Fruit fly (Drosophila melanogaster) whole organism, embryonic: ENCODE results near the gene Ilp5.

Experiments
- Asciz ChIP-seq: fragments of 200-800 bp; sonication (Bioruptor generic); optimal IDR thresholded peaks from 2 replicates; lab custom pipeline; 2017; ENCODE audit warnings: missing biosample characterization, mild to moderate bottlenecking, missing genetic modification characterization, missing genetic modification reagents
- CG10147 ChIP-seq: fragments of 200-800 bp; sonication (Bioruptor generic); optimal IDR thresholded peaks from 2 replicates; lab custom pipeline; 2019; ENCODE audit warnings: missing biosample characterization, mild to moderate bottlenecking, missing genetic modification characterization, moderate library complexity
- CG10267 ChIP-seq: fragments of 200-800 bp; sonication (Bioruptor generic); optimal IDR thresholded peaks from 2 replicates; lab custom pipeline; 2018; ENCODE audit warnings: missing biosample characterization, mild to moderate bottlenecking, missing genetic modification characterization, moderate library complexity
- CG11247 ChIP-seq: fragments of 200-800 bp; sonication (Bioruptor generic); IDR thresholded peaks from 2 replicates; pipeline ENCODE4 v1.3.6; 2022; ENCODE audit warnings: missing biosample characterization, missing genetic modification characterization
- CG11560 ChIP-seq: fragments of 200-800 bp; sonication (Bioruptor generic); IDR thresholded peaks from 3 replicates; pipeline ENCODE4 v1.3.6; 2022; ENCODE audit warnings: missing biosample characterization, missing genetic modification characterization
- CG11696 ChIP-seq: fragments of 200-800 bp; sonication (Bioruptor generic); IDR thresholded peaks from 2 replicates; pipeline ENCODE4 v1.3.6; 2022; ENCODE audit warnings: missing biosample characterization, missing genetic modification characterization
- CG13424 ChIP-seq: fragments of 200-800 bp; sonication (Bioruptor generic); optimal IDR thresholded peaks from 2 replicates; lab custom pipeline; 2019; ENCODE audit warnings: missing biosample characterization, mild to moderate bottlenecking, missing genetic modification characterization, moderate library complexity
- CG15011 ChIP-seq: fragments of 200-800 bp; sonication (Bioruptor generic); optimal IDR thresholded peaks from 3 replicates; lab custom pipeline; 2018; ENCODE audit warnings: missing biosample characterization, mild to moderate bottlenecking, missing genetic modification characterization
- CG15073 ChIP-seq: fragments of 200-800 bp; sonication (Bioruptor generic); optimal IDR thresholded peaks from 2 replicates; lab custom pipeline; 2016; ENCODE audit warnings: missing biosample characterization, missing genetic modification characterization
- CG1603 ChIP-seq: fragments of 200-800 bp; sonication (Bioruptor generic); optimal IDR thresholded peaks from 2 replicates; lab custom pipeline; 2019; ENCODE audit warnings: missing biosample characterization, mild to moderate bottlenecking, missing genetic modification characterization, moderate library complexity
- CG17912 ChIP-seq: fragments of 200-800 bp; sonication (Bioruptor generic); optimal IDR thresholded peaks from 2 replicates; lab custom pipeline; 2018; ENCODE audit warnings: missing biosample characterization, mild to moderate bottlenecking, missing genetic modification characterization
- CG18262 ChIP-seq: fragments of 200-800 bp; optimal IDR thresholded peaks from 3 replicates; lab custom pipeline; 2019; ENCODE audit warnings: missing biosample characterization, mild to moderate bottlenecking, missing genetic modification characterization, moderate library complexity
- CG2120 ChIP-seq: fragments of 200-800 bp; sonication (Bioruptor generic); optimal IDR thresholded peaks from 3 replicates; lab custom pipeline; 2016; ENCODE audit warnings: missing biosample characterization, missing genetic modification characterization
- CG2875 ChIP-seq: fragments of 200-800 bp; sonication (Bioruptor generic); optimal IDR thresholded peaks from 2 replicates; lab custom pipeline; 2017; ENCODE audit warnings: missing biosample characterization, mild to moderate bottlenecking, missing genetic modification characterization, missing genetic modification reagents
- CG31365 ChIP-seq: fragments of 200-800 bp; sonication (Bioruptor generic); optimal IDR thresholded peaks from 2 replicates; lab custom pipeline; 2018; ENCODE audit warnings: missing biosample characterization, mild to moderate bottlenecking, missing genetic modification characterization
- CG32767 ChIP-seq: fragments of 200-800 bp; sonication (Bioruptor generic); IDR thresholded peaks from 2 replicates; pipeline ENCODE4 v1.3.6; 2022; ENCODE audit warnings: missing biosample characterization, missing genetic modification characterization
- CG32772 ChIP-seq: fragments of 200-800 bp; sonication (Bioruptor generic); IDR thresholded peaks from 2 replicates; pipeline ENCODE4 v1.3.6; 2022; ENCODE audit warnings: missing biosample characterization, missing genetic modification characterization
- CG3726 ChIP-seq: fragments of 200-800 bp; sonication (Bioruptor generic); IDR thresholded peaks from 3 replicates; pipeline ENCODE4, ENCODE4 v1.3.6; 2022; ENCODE audit warnings: missing biosample characterization, missing genetic modification characterization
- CG4730 ChIP-seq: fragments of 200-800 bp; sonication (Bioruptor generic); IDR thresholded peaks from 2 replicates; pipeline ENCODE4 v1.3.6; 2022; ENCODE audit warnings: missing biosample characterization, missing genetic modification characterization
- CG6175 ChIP-seq: fragments of 200-800 bp; sonication (Bioruptor generic); IDR thresholded peaks from 3 replicates; pipeline ENCODE4 v1.3.6; 2022; ENCODE audit warnings: missing biosample characterization, missing genetic modification characterization
- CG6854 ChIP-seq: fragments of 200-800 bp; sonication (Bioruptor generic); optimal IDR thresholded peaks from 3 replicates; lab custom pipeline; 2017; ENCODE audit warnings: missing biosample characterization, mild to moderate bottlenecking, missing genetic modification characterization
- CG7987 ChIP-seq: fragments of 200-800 bp; sonication (Bioruptor generic); optimal IDR thresholded peaks from 2 replicates; lab custom pipeline; 2018; ENCODE audit warnings: missing biosample characterization, mild to moderate bottlenecking, missing genetic modification characterization, moderate library complexity
- Camta ChIP-seq: fragments of 200-800 bp; sonication (Bioruptor generic); optimal IDR thresholded peaks from 2 replicates; lab custom pipeline; 2016; ENCODE audit warnings: missing biosample characterization, missing genetic modification characterization
- Dbx ChIP-seq: fragments of 200-800 bp; sonication (Bioruptor generic); IDR thresholded peaks from 3 replicates; pipeline ENCODE4 v1.3.6; 2022; ENCODE audit warnings: missing biosample characterization, missing genetic modification characterization
- Dll ChIP-seq: fragments of 200-800 bp; sonication (Bioruptor generic); IDR thresholded peaks from 4 replicates; pipeline ENCODE4 v1.3.6; 2022; ENCODE audit warnings: missing biosample characterization, missing genetic modification characterization; ENCODE audit not compliant: partially characterized antibody
- Hr3 ChIP-seq: fragments of 200-800 bp; sonication (Bioruptor generic); optimal IDR thresholded peaks from 3 replicates; lab custom pipeline; 2016; ENCODE audit warnings: missing biosample characterization, missing genetic modification characterization
- Lpt ChIP-seq: fragments of >200 bp; optimal IDR thresholded peaks from 2 replicates; lab custom pipeline; 2018; ENCODE audit warnings: missing biosample characterization, missing genetic modification characterization
- NFAT ChIP-seq: fragments of 200-800 bp; sonication (Bioruptor generic); IDR thresholded peaks from 2 replicates; pipeline ENCODE4 v1.3.6; 2022; ENCODE audit warnings: missing biosample characterization, missing genetic modification characterization
- Ptx1 ChIP-seq: fragments of 200-800 bp; sonication (Bioruptor generic); IDR thresholded peaks from 2 replicates; pipeline ENCODE4 v1.3.6; 2022; ENCODE audit warnings: missing biosample characterization, missing genetic modification characterization
- Scr ChIP-seq: fragments of 200-800 bp; sonication (Bioruptor generic); IDR thresholded peaks from 2 replicates; pipeline ENCODE4 v1.3.6; 2022; ENCODE audit warnings: missing biosample characterization, missing genetic modification characterization; ENCODE audit not compliant: partially characterized antibody
- Sry-δ ChIP-seq: fragments of 200-800 bp; sonication (Bioruptor generic); optimal IDR thresholded peaks from 2 replicates; lab custom pipeline; 2016; ENCODE audit warnings: missing biosample characterization, missing genetic modification characterization
- abd-A ChIP-seq: fragments of 200-800 bp; sonication (Bioruptor generic); optimal IDR thresholded peaks from 3 replicates; lab custom pipeline; 2019; ENCODE audit warnings: missing biosample characterization, mild to moderate bottlenecking, missing genetic modification characterization, moderate library complexity
- ac ChIP-seq: fragments of 200-800 bp; sonication (Bioruptor generic); optimal IDR thresholded peaks from 3 replicates; lab custom pipeline; 2017; ENCODE audit warnings: missing biosample characterization, mild to moderate bottlenecking, missing genetic modification characterization
- al ChIP-seq: fragments of 200-800 bp; sonication (Bioruptor generic); IDR thresholded peaks from 2 replicates; pipeline ENCODE4 v1.3.6; 2022; ENCODE audit warnings: missing biosample characterization, missing genetic modification characterization
- amos ChIP-seq: fragments of 200-800 bp; sonication (Bioruptor generic); IDR thresholded peaks from 2 replicates; pipeline ENCODE4 v1.3.6; 2022; ENCODE audit warnings: missing biosample characterization, missing genetic modification characterization; ENCODE audit not compliant: partially characterized antibody
- ase ChIP-seq: fragments of 200-800 bp; sonication (Bioruptor generic); IDR thresholded peaks from 3 replicates; pipeline ENCODE4 v1.3.6; 2022; ENCODE audit warnings: missing biosample characterization, missing genetic modification characterization
- ato ChIP-seq: fragments of 200-800 bp; sonication (Bioruptor generic); IDR thresholded peaks from 2 replicates; pipeline ENCODE4 v1.3.6; 2022; ENCODE audit warnings: missing biosample characterization, missing genetic modification characterization; ENCODE audit not compliant: partially characterized antibody
- caup ChIP-seq: fragments of 200-800 bp; sonication (Bioruptor generic); optimal IDR thresholded peaks from 3 replicates; lab custom pipeline; 2017; ENCODE audit warnings: missing biosample characterization, mild to moderate bottlenecking, missing genetic modification characterization, moderate library complexity; ENCODE audit not compliant: severe bottlenecking
- corto ChIP-seq: fragments of 200-800 bp; sonication (Bioruptor generic); optimal IDR thresholded peaks from 2 replicates; lab custom pipeline; 2016; ENCODE audit warnings: missing biosample characterization, mild to moderate bottlenecking, missing genetic modification characterization, moderate library complexity
- dpn ChIP-seq, 2 experiments: fragments of 200-800 bp; sonication (Bioruptor generic); optimal IDR thresholded peaks; 3 replicates each; lab custom pipeline; 2016; ENCODE audit warnings: missing biosample characterization in 2 of 2, missing genetic modification characterization in 2 of 2
- emc ChIP-seq: fragments of 200-800 bp; sonication (Bioruptor generic); optimal IDR thresholded peaks from 2 replicates; lab custom pipeline; 2016; ENCODE audit warnings: missing biosample characterization, missing genetic modification characterization
- ham ChIP-seq: fragments of 200-800 bp; sonication (Bioruptor generic); IDR thresholded peaks from 2 replicates; pipeline ENCODE4 v1.3.6; 2022; ENCODE audit warnings: missing biosample characterization, missing genetic modification characterization
- nerfin-1 ChIP-seq: fragments of 200-800 bp; sonication (Bioruptor generic); optimal IDR thresholded peaks from 3 replicates; lab custom pipeline; 2019; ENCODE audit warnings: missing biosample characterization, mild to moderate bottlenecking, missing genetic modification characterization, moderate library complexity
- pb ChIP-seq: fragments of 200-800 bp; sonication (Bioruptor generic); optimal IDR thresholded peaks from 3 replicates; lab custom pipeline; 2016; ENCODE audit warnings: missing biosample characterization, missing genetic modification characterization
- peb ChIP-seq: fragments of 200-800 bp; sonication (Bioruptor generic); IDR thresholded peaks from 2 replicates; pipeline ENCODE4 v1.3.6; 2022; ENCODE audit warnings: missing biosample characterization, missing genetic modification characterization
- scrt ChIP-seq: fragments of 200-800 bp; sonication (Bioruptor generic); optimal IDR thresholded peaks from 2 replicates; lab custom pipeline; 2018; ENCODE audit warnings: missing biosample characterization, mild to moderate bottlenecking, missing genetic modification characterization, moderate library complexity
- so ChIP-seq: fragments of 200-800 bp; sonication (Bioruptor generic); IDR thresholded peaks from 3 replicates; pipeline ENCODE4 v1.3.6; 2022; ENCODE audit warnings: missing biosample characterization, missing genetic modification characterization
- sob ChIP-seq: fragments of 200-800 bp; sonication (Bioruptor generic); IDR thresholded peaks from 2 replicates; pipeline ENCODE4 v1.3.6; 2022; ENCODE audit warnings: missing biosample characterization, missing genetic modification characterization
- tap ChIP-seq: fragments of 200-800 bp; optimal IDR thresholded peaks from 3 replicates; lab custom pipeline; 2019; ENCODE audit warnings: missing biosample characterization, mild to moderate bottlenecking, missing genetic modification characterization, moderate library complexity
- tgo ChIP-seq: fragments of 200-800 bp; sonication (Bioruptor generic); IDR thresholded peaks from 3 replicates; pipeline ENCODE4 v1.3.6; 2022; ENCODE audit warnings: missing biosample characterization, missing genetic modification characterization
- trem ChIP-seq: fragments of 200-800 bp; optimal IDR thresholded peaks from 3 replicates; lab custom pipeline; 2019; ENCODE audit warnings: missing biosample characterization, mild to moderate bottlenecking, missing genetic modification characterization, moderate library complexity
- vfl ChIP-seq: fragments of 200-800 bp; sonication (Bioruptor generic); optimal IDR thresholded peaks from 2 replicates; lab custom pipeline; 2016; ENCODE audit warnings: missing biosample characterization, missing genetic modification characterization

Ilp5 gene

DNA sequence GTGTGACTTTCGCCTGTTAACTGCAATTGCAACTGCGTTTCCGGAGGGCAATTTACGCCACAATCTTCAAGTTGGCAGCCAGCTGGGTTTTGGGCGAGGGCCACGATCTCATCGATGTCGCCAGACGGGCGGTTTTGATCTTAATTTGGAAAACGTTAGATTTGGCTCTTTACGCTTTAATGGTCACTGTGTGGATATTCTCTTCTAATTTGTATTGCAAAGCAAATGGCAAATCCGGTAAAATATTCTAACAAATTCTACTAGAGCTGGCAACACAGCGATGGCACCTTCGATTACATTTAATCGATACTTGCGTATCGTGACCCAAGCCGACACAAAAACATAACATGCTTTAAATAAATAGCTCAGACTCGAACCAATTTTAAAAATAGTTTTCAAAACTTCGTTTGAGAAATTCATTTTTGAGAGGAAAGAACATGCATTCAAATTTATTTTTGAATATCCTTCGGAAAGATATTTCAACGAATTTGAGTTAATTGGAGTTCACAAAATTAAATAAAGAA, 12.9 kb upstream of the Ilp5 start, which contains the start of gene I-2 (continued):
- TF ChIP-seq CG17912 (GFP tag; lab: Kevin White, UChicago) (no peak), CG11560 (tag; lab: Robert Waterston, UW) (no peak), CG10147 (no peak), CG2875 (no peak), abd-A (tag; lab: Kevin White, UChicago) (no peak), ham (GFP tag; lab: Robert Waterston, UW) (no peak), CG1603 (tag; lab: Kevin White, UChicago) (no peak), CG6854 (GFP tag; lab: Kevin White, UChicago) (no peak), peb (GFP tag; lab: Robert Waterston, UW) (no peak), CG13424 (no peak), Dll (peak; percentile 87), Hr3 (GFP tag; lab: Kevin White, UChicago) (no peak), CG31365 (no peak), tgo (GFP tag; lab: Robert Waterston, UW) (no peak), CG7987 (no peak), sob (GFP tag; lab: Robert Waterston, UW) (no peak), CG15073 (GFP tag; lab: Kevin White, UChicago) (no peak), Scr (peak; percentile 86), CG2120 (GFP tag; lab: Kevin White, UChicago) (peak; percentile 54), CG3726 (GFP tag; lab: Robert Waterston, UW) (no peak), CG32767 (no peak), tap (tag; lab: Kevin White, UChicago) (no peak), emc (GFP tag; lab: Kevin White, UChicago) (no peak), CG6175 (GFP tag; lab: Robert Waterston, UW) (no peak), so (GFP tag; lab: Robert Waterston, UW) (no peak), Asciz (GFP tag; lab: Kevin White, UChicago) (no peak), ato (GFP tag; lab: Robert Waterston, UW) (peak; percentile 73), CG10267 (peak; percentile 43), caup (no peak), dpn (GFP tag; optimal IDR thresholded peaks at IDR 0.05; lab: Kevin White, UChicago) (peak in 1 of 2 experiments; percentile 25), Lpt (GFP tag; lab: Kevin White, UChicago) (no peak), ac (GFP tag; lab: Kevin White, UChicago) (no peak), ase (GFP tag; lab: Robert Waterston, UW) (no peak), CG4730 (no peak), amos (GFP tag; lab: Robert Waterston, UW) (peak; percentile 85), Dbx (GFP tag; lab: Robert Waterston, UW) (no peak), scrt (GFP tag; lab: Kevin White, UChicago) (no peak), CG15011 (no peak), CG32772 (no peak), nerfin-1 (tag; lab: Kevin White, UChicago) (no peak), al (no peak), CG11696 (GFP tag; lab: Robert Waterston, UW) (no peak), corto (no peak), CG11247 (GFP tag; lab: Robert Waterston, UW) (no peak), NFAT (GFP tag; lab: Robert Waterston, UW) (no peak), Sry-δ (GFP tag; lab: Kevin White, UChicago) (peak; percentile 98), CG18262 (tag; lab: Kevin White, UChicago) (no peak), pb (GFP tag; lab: Kevin White, UChicago) (no peak), Ptx1 (GFP tag; lab: Robert Waterston, UW) (no peak), Camta (no peak), vfl (GFP tag; lab: Kevin White, UChicago) (no peak), trem (tag; lab: Kevin White, UChicago) (peak; percentile 47)
